Worm (Caenorhabditis elegans) whole organism, late embryonic: ENCODE results near the gene K09G1.2.

Source experiments
- F13H6.1 ChIP-seq: sonication (generic microtip); optimal IDR thresholded peaks from 2 replicates; lab custom pipeline; 2016; ENCODE audit warnings: missing genetic modification characterization, missing compliant biosample characterization
- che-1 ChIP-seq: sonication (generic microtip); optimal IDR thresholded peaks from 2 replicates; lab custom pipeline; 2016; ENCODE audit warnings: mild to moderate bottlenecking, missing genetic modification characterization, missing compliant biosample characterization
- dve-1 ChIP-seq: sonication (generic microtip); optimal IDR thresholded peaks from 2 replicates; lab custom pipeline; 2017; ENCODE audit warnings: antibody characterized with exemption, mild to moderate bottlenecking, missing genetic modification characterization, missing compliant biosample characterization
- eyg-1 ChIP-seq: sonication (generic microtip); optimal IDR thresholded peaks from 2 replicates; lab custom pipeline; 2016; ENCODE audit warnings: missing genotype, missing genetic modification characterization, missing compliant biosample characterization
- fkh-10 ChIP-seq: fragments of 150-350 bp; optimal IDR thresholded peaks from 2 replicates; lab custom pipeline; 2014; ENCODE audit warnings: missing biosample characterization, missing genetic modification reagents, missing genetic modification characterization
- hlh-13 ChIP-seq: fragments of 200-800 bp; sonication (Bioruptor generic); optimal IDR thresholded peaks from 2 replicates; lab custom pipeline; 2018; ENCODE audit warnings: mild to moderate bottlenecking, missing genetic modification characterization, missing compliant biosample characterization
- odd-2 ChIP-seq: sonication (generic microtip); optimal IDR thresholded peaks from 2 replicates; lab custom pipeline; 2017; ENCODE audit warnings: antibody characterized with exemption, mild to moderate bottlenecking, missing genetic modification characterization, missing compliant biosample characterization
- pha-4 ChIP-seq: fragments of 150-350 bp; optimal IDR thresholded peaks from 2 replicates; lab custom pipeline; 2018; ENCODE audit warnings: missing biosample characterization, missing genetic modification reagents, missing genetic modification characterization
- pqm-1 ChIP-seq: sonication (generic microtip); optimal IDR thresholded peaks from 2 replicates; lab custom pipeline; 2016; ENCODE audit warnings: missing genetic modification characterization, missing compliant biosample characterization
- rnt-1 ChIP-seq: sonication (generic microtip); optimal IDR thresholded peaks from 2 replicates; lab custom pipeline; 2016; ENCODE audit warnings: missing genetic modification characterization, missing compliant biosample characterization
- ttx-3 ChIP-seq: sonication (generic microtip); optimal IDR thresholded peaks from 2 replicates; lab custom pipeline; 2016; ENCODE audit warnings: missing genetic modification reagents, missing genetic modification characterization, missing compliant biosample characterization

DNA sequence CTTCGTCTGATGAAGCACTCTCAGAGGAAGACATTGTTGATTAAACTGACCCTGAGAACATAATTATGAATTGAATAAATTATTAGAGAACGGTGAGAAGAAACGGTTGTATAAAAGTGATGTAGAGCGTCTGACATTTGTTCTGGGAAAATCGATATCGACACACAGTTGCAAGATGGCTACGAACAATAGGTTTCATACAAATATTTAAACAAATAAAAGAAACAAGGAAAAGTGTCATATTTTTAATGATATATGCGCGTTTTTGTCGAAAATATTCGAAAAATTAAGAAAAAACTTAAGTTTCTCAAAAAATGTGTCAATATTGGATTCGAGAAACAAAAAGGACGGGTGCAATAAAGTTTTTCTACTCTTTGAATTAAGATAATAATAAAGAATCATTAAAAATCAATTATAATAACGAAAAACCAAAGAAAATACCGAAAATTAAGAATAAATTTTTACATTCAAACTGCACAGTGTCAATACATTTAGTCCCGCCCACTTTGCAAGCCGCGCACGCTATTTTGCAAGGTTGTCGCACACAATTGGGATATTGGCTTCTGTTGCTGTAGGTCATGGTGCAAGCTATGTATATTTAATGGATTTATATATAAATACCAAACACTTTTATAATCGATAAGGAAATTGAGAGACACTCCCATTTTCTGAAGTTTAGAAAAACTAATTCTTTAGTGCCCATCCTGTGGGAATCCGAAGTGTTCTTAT, 7.7 kb upstream of the K09G1.2 start, which contains the start of gene rtfo-1:
- TF ChIP-seq hlh-13 (GFP tag; lab: Kevin White, UChicago): no peak
- TF ChIP-seq rnt-1 (tag; lab: Kevin White, UChicago): no peak
- no peak for TF ChIP-seq pqm-1 (tag; lab: Kevin White, UChicago)
- TF ChIP-seq odd-2 (tag; lab: Kevin White, UChicago): peak; percentile 61
- peak; percentile 46 for TF ChIP-seq ttx-3 (tag; lab: Kevin White, UChicago)
- no peak for TF ChIP-seq fkh-10 (GFP tag; lab: Kevin White, UChicago)
- no peak for TF ChIP-seq F13H6.1 (tag; lab: Kevin White, UChicago)
- no peak for TF ChIP-seq pha-4 (tag; lab: Kevin White, UChicago)
- peak; percentile 44 for TF ChIP-seq che-1 (tag; lab: Kevin White, UChicago)
- no peak for TF ChIP-seq dve-1 (tag; lab: Kevin White, UChicago)
- no peak for TF ChIP-seq eyg-1 (tag; lab: Kevin White, UChicago)
